Worm (Caenorhabditis elegans): ENCODE data around the gene F23F12.12.

The F23F12.12 gene

ce11 chrIII:6462610-6463009 is 45.3 kb upstream of the F23F12.12 start, which contains the start of gene T26A5.8 (continued):
- peak; percentile 73 for TF ChIP-seq hsf-1 (GFP tag; IDR thresholded peaks at IDR 0.05)
- peak in 1 of 2 experiments; percentile 24 for TF ChIP-seq let-607 (tag; optimal IDR thresholded peaks at IDR 0.05)
- no peak for TF ChIP-seq lir-1 (GFP tag; conservative IDR thresholded peaks at IDR 0.05)
- TF ChIP-seq nfya-1 (tag; optimal IDR thresholded peaks at IDR 0.05; ENCODE audit: borderline replicate concordance, insufficient read depth) = no peak
- 0 out of 2 replicates have a peak, but pooled peaks have one; percentile 42 for TF ChIP-seq egl-18 (GFP tag; IDR thresholded peaks at IDR 0.05)
- no peak for TF ChIP-seq mel-28 (tag; optimal IDR thresholded peaks at IDR 0.05; ENCODE audit: borderline replicate concordance)
- no peak for TF ChIP-seq snpc-1.1 (tag; optimal IDR thresholded peaks at IDR 0.05; ENCODE audit: insufficient read depth)
- TF ChIP-seq madf-3 (GFP tag; IDR thresholded peaks at IDR 0.05) = peak; percentile 74; the same call in 1 of the 2 replicates
- no peak for TF ChIP-seq Y53F4B.3 (GFP tag; IDR thresholded peaks at IDR 0.05)
- no peak for TF ChIP-seq let-526 (GFP tag; IDR thresholded peaks at IDR 0.05)
- TF ChIP-seq ztf-25 (GFP tag; IDR thresholded peaks at IDR 0.05) = no peak
- peak; percentile 7 for TF ChIP-seq nhr-90 (tag; optimal IDR thresholded peaks at IDR 0.05)
- no peak for TF ChIP-seq mes-4 (tag; optimal IDR thresholded peaks at IDR 0.05)
- peak; percentile 77 for TF ChIP-seq Y53G8AR.9 (GFP tag; conservative IDR thresholded peaks at IDR 0.05)
- no peak for TF ChIP-seq F39B2.1 (GFP tag; IDR thresholded peaks at IDR 0.05)
- no peak for TF ChIP-seq F33H1.4 (GFP tag; IDR thresholded peaks at IDR 0.05)
- TF ChIP-seq T26A5.8 (tag; optimal IDR thresholded peaks at IDR 0.05) = no peak
- TF ChIP-seq hrde-1 (tag; optimal IDR thresholded peaks at IDR 0.05; ENCODE audit: borderline replicate concordance) = peak; percentile 82
- TF ChIP-seq attf-5 (GFP tag; optimal IDR thresholded peaks at IDR 0.05) = no peak
- TF ChIP-seq F57C9.4 (tag; optimal IDR thresholded peaks at IDR 0.05) = no peak
- no peak for TF ChIP-seq ceh-79 (tag; optimal IDR thresholded peaks at IDR 0.05)
- peak; percentile 56 for TF ChIP-seq nfyb-1 (GFP tag; IDR thresholded peaks at IDR 0.05)
- TF ChIP-seq die-1 (tag; optimal IDR thresholded peaks at IDR 0.05) = peak; percentile 51
- no peak for TF ChIP-seq madf-10 (tag; optimal IDR thresholded peaks at IDR 0.05)
- TF ChIP-seq ztf-3 (GFP tag; optimal IDR thresholded peaks at IDR 0.05) = peak; percentile 50
- no peak for TF ChIP-seq rcor-1 (GFP tag; IDR thresholded peaks at IDR 0.05)
- TF ChIP-seq nhr-80 (tag; optimal IDR thresholded peaks at IDR 0.05) = no peak
- TF ChIP-seq F55B11.4 (tag; optimal IDR thresholded peaks at IDR 0.05; ENCODE audit: borderline replicate concordance, insufficient read depth) = no peak
- no peak for TF ChIP-seq ceh-40 (GFP tag; IDR thresholded peaks at IDR 0.05)
- TF ChIP-seq cebp-2 (GFP tag; IDR thresholded peaks at IDR 0.05) = no peak
- TF ChIP-seq C06A6.2 (GFP tag; conservative IDR thresholded peaks at IDR 0.05) = no peak
- peak; percentile 75 for TF ChIP-seq athp-1 (tag; optimal IDR thresholded peaks at IDR 0.05)
- TF ChIP-seq ztf-28 (GFP tag; IDR thresholded peaks at IDR 0.05) = no peak
- peak; percentile 22 for TF ChIP-seq unc-130 (GFP tag; optimal IDR thresholded peaks at IDR 0.05)

- TF ChIP-seq Y53G8AR.9 (GFP tag; conservative IDR thresholded peaks at IDR 0.05) (0 out of 2 replicates have a peak, but pooled peaks have one; percentile 15), ztf-25 (GFP tag; IDR thresholded peaks at IDR 0.05) (no peak), pha-4 (tag; optimal IDR thresholded peaks at IDR 0.05) (no peak)
Observed at ce11 chrIII:6463679-6464078, 44.3 kb upstream of the F23F12.12 start, which contains the start of gene dlc-1. Gene dlc-1 (minus strand): TSS chrIII:6463779.

- TF ChIP-seq hsf-1 (GFP tag; IDR thresholded peaks at IDR 0.05) (peak; percentile 80), let-526 (GFP tag; IDR thresholded peaks at IDR 0.05) (peak; percentile 84), Y53G8AR.9 (GFP tag; conservative IDR thresholded peaks at IDR 0.05) (peak; percentile 88), K12H6.12 (tag; optimal IDR thresholded peaks at IDR 0.05) (peak; percentile 86), lsl-1 (GFP tag; optimal IDR thresholded peaks at IDR 0.05) (peak; percentile 66), T07F8.4 (tag; optimal IDR thresholded peaks at IDR 0.05) (peak; percentile 19), K11D2.4 (GFP tag; IDR thresholded peaks at IDR 0.05) (peak; percentile 86), lin-54 (GFP tag; optimal IDR thresholded peaks at IDR 0.05) (peak; percentile 92), him-1 (tag; optimal IDR thresholded peaks at IDR 0.05) (no peak), ekl-4 (GFP tag; IDR thresholded peaks at IDR 0.05) (peak; percentile 89), F33H1.4 (GFP tag; IDR thresholded peaks at IDR 0.05) (peak; percentile 77), nhr-120 (GFP tag; IDR thresholded peaks at IDR 0.05) (no peak), zim-3 (tag; optimal IDR thresholded peaks at IDR 0.05) (peak; percentile 72), akir-1 (GFP tag; optimal IDR thresholded peaks at IDR 0.05) (peak; percentile 62), sea-2 (GFP tag; IDR thresholded peaks at IDR 0.05) (no peak), somi-1 (GFP tag; optimal IDR thresholded peaks at IDR 0.05) (peak; percentile 77)
Observed at ce11 chrIII:6464113-6464571, 43.8 kb upstream of the F23F12.12 start.
